Worm (Caenorhabditis elegans) whole organism, late embryonic: ENCODE data around the gene K06H6.1.

Experiments
- ceh-31 ChIP-seq: sonication (generic microtip); optimal IDR thresholded peaks from 2 replicates; lab custom pipeline; 2016; ENCODE audit warnings: missing genetic modification characterization, missing compliant biosample characterization
- elt-2 ChIP-seq: sonication (generic microtip); optimal IDR thresholded peaks from 2 replicates; lab custom pipeline; 2016; ENCODE audit warnings: missing genetic modification reagents, missing genetic modification characterization, missing compliant biosample characterization
- lim-6 ChIP-seq: sonication (generic microtip); optimal IDR thresholded peaks from 2 replicates; lab custom pipeline; 2016; ENCODE audit warnings: missing genetic modification characterization, missing compliant biosample characterization
- lin-11 ChIP-seq: fragments of 200-800 bp; sonication (Bioruptor generic); optimal IDR thresholded peaks from 2 replicates; lab custom pipeline; 2018; ENCODE audit warnings: mild to moderate bottlenecking, missing genetic modification characterization, missing compliant biosample characterization
- unc-86 ChIP-seq: sonication (generic microtip); optimal IDR thresholded peaks from 2 replicates; lab custom pipeline; 2016; ENCODE audit warnings: missing genetic modification characterization, missing compliant biosample characterization
- zip-5 ChIP-seq: sonication (generic microtip); optimal IDR thresholded peaks from 2 replicates; lab custom pipeline; 2016; ENCODE audit warnings: missing genetic modification characterization, missing compliant biosample characterization

DNA sequence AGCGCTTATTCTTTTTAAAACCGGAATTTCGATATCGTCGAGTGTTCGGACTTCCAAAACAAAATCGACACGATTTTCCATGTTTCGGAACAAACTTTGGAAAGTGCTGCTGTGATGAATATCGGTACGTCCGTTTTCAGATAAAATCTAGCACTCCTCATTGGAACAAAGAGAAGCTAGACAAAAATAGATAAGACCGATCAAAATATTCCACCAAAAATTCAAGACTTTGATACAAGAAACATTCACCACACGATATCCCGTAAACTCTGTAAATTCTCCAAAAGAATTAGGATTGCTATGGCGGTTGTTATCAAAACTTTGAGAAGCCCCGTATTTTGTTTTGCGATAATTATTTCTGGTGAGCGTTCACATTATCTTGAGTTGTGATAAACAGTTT, 44.7 kb upstream of the K06H6.1 start, which contains the start of gene C14C6.3:
- TF ChIP-seq unc-86 = no peak
- TF ChIP-seq lim-6 (tag; lab: Kevin White, UChicago) = no peak
- no peak for TF ChIP-seq zip-5
- no peak for TF ChIP-seq lin-11 (tag; lab: Kevin White, UChicago)
- TF ChIP-seq ceh-31 (tag; lab: Kevin White, UChicago) = no peak
- TF ChIP-seq elt-2 (tag; lab: Kevin White, UChicago) = no peak
